Fruit fly (Drosophila melanogaster): ENCODE measurements around the gene CG34313.

Gene CG34313

dm6 chr2L:16846742-16847346, 32.5 kb upstream of the CG34313 start:
- TF ChIP-seq CG14711 (tag; optimal IDR thresholded peaks at IDR 0.05) (no peak), ovo (GFP tag; optimal IDR thresholded peaks at IDR 0.05) (no peak), Hr96 (GFP tag; optimal IDR thresholded peaks at IDR 0.05) (no peak), CG7101 (tag; optimal IDR thresholded peaks at IDR 0.05) (no peak), kay (GFP tag; ENCODE audit: borderline replicate concordance) (no peak), toe (GFP tag; optimal IDR thresholded peaks at IDR 0.05) (no peak), Clk (GFP tag; optimal IDR thresholded peaks at IDR 0.05) (no peak), CG1620 (GFP tag; optimal IDR thresholded peaks at IDR 0.05) (no peak), CG7045 (GFP tag; optimal IDR thresholded peaks at IDR 0.05) (no peak), pad (GFP tag; optimal IDR thresholded peaks at IDR 0.05) (no peak)

DNA sequence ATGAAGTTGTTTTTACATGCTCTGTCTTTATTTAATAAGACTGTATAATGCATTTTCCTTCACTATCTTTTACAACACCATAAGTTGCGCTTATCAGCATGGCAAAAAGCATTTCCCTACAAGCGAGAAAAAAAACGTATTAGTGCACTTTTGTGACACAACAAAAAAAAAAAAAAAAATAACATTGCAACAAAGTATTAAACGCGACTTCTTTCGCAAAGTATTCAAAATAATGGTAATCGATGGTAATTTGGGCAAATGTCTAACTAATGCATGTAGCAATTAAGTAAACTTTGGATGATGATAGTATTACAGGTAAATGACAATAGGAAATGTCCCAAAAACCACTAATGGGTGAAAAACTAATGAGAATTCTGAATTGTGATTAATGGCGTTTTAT, 31.4 kb upstream of the CG34313 start:
- TF ChIP-seq kay (GFP tag; ENCODE audit: borderline replicate concordance) (peak; percentile 87), pad (GFP tag; optimal IDR thresholded peaks at IDR 0.05) (no peak), CG11617 (GFP tag; optimal IDR thresholded peaks at IDR 0.05) (no peak)

- peak; percentile 15 for TF ChIP-seq CG12768 (GFP tag; optimal IDR thresholded peaks at IDR 0.05)
- no peak for TF ChIP-seq Clk (GFP tag; optimal IDR thresholded peaks at IDR 0.05)
Observed at dm6 chr2L:16848670-16849069, 30.6 kb upstream of the CG34313 start, which contains the start of gene CG13284. Gene CG13284 (minus strand): TSS chr2L:16848716.

dm6 chr2L:16850442-16850841, 28.9 kb upstream of the CG34313 start:
- TF ChIP-seq cnc (optimal IDR thresholded peaks at IDR 0.05) (peak in 1 of 2 experiments; percentile 81), CG7101 (tag; optimal IDR thresholded peaks at IDR 0.05) (no peak)

- peak; percentile 15 for TF ChIP-seq CG33017 (tag; optimal IDR thresholded peaks at IDR 0.05)
- no peak for TF ChIP-seq tj (GFP tag; optimal IDR thresholded peaks at IDR 0.05)
- TF ChIP-seq CG11617 (GFP tag; optimal IDR thresholded peaks at IDR 0.05) = no peak
- no peak for TF ChIP-seq toe (GFP tag; optimal IDR thresholded peaks at IDR 0.05)
- TF ChIP-seq bab1 (GFP tag; optimal IDR thresholded peaks at IDR 0.05) = peak; percentile 1
- TF ChIP-seq cic (GFP tag; optimal IDR thresholded peaks at IDR 0.05) = no peak
- TF ChIP-seq pad (GFP tag; optimal IDR thresholded peaks at IDR 0.05) = no peak
- TF ChIP-seq CG14711 (tag; optimal IDR thresholded peaks at IDR 0.05) = peak; percentile 14
- no peak for TF ChIP-seq CG7101 (tag; optimal IDR thresholded peaks at IDR 0.05)
Observed at dm6 chr2L:16852318-16852932, 26.9 kb upstream of the CG34313 start, which contains the start of gene CG31810. Gene CG31810 (minus strand): TSS chr2L:16852368.

dm6 chr2L:16857131-16857530, 22.2 kb upstream of the CG34313 start:
- TF ChIP-seq Clk (GFP tag; optimal IDR thresholded peaks at IDR 0.05) (no peak), CG1620 (GFP tag; optimal IDR thresholded peaks at IDR 0.05) (no peak), cnc (optimal IDR thresholded peaks at IDR 0.05) (peak in 1 of 2 experiments; percentile 94), kay (GFP tag; ENCODE audit: borderline replicate concordance) (peak; percentile 16), CG11617 (GFP tag; optimal IDR thresholded peaks at IDR 0.05) (no peak)

DNA sequence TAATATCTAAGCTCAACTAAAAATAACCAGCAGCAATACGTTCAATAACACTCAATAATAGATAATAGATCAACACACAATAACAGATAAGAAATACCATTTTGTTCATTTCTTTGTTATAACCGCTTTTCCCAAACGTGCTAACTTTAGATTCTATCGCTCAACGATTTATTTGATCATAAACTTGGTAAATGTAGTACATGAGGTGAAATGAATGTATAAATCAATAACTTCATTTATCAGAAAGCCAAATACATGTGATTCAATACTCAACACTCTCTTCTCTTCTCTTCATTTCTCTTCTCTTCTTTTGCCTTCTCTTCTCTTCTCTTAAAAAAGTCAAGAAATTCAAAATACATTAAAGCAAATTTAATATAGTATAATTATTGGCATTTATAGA, 21.7 kb upstream of the CG34313 start:
- TF ChIP-seq tj (GFP tag; optimal IDR thresholded peaks at IDR 0.05) (no peak), CG1620 (GFP tag; optimal IDR thresholded peaks at IDR 0.05) (no peak), bab1 (GFP tag; optimal IDR thresholded peaks at IDR 0.05) (no peak), pad (GFP tag; optimal IDR thresholded peaks at IDR 0.05) (no peak), CG33017 (tag; optimal IDR thresholded peaks at IDR 0.05) (no peak), Crg-1 (GFP tag; optimal IDR thresholded peaks at IDR 0.05) (no peak), CG11617 (GFP tag; optimal IDR thresholded peaks at IDR 0.05) (no peak), CG14711 (tag; optimal IDR thresholded peaks at IDR 0.05) (no peak), CG12768 (GFP tag; optimal IDR thresholded peaks at IDR 0.05) (no peak)

- TF ChIP-seq CG1620 (GFP tag; optimal IDR thresholded peaks at IDR 0.05) (no peak), CG12768 (GFP tag; optimal IDR thresholded peaks at IDR 0.05) (peak; percentile 9), kay (GFP tag; ENCODE audit: borderline replicate concordance) (peak; percentile 74)
Observed at dm6 chr2L:16858466-16859007, 20.8 kb upstream of the CG34313 start, which contains the start of gene CG31809. Gene CG31809 (minus strand): TSS chr2L:16858714.

dm6 chr2L:16859103-16859502, 20.2 kb upstream of the CG34313 start:
- no peak for TF ChIP-seq cic (GFP tag; optimal IDR thresholded peaks at IDR 0.05)
- TF ChIP-seq pad (GFP tag; optimal IDR thresholded peaks at IDR 0.05) = no peak
- TF ChIP-seq CG1620 (GFP tag; optimal IDR thresholded peaks at IDR 0.05) = no peak
- TF ChIP-seq kay (GFP tag; ENCODE audit: borderline replicate concordance) = no peak
- TF ChIP-seq tj (GFP tag; optimal IDR thresholded peaks at IDR 0.05) = no peak
- TF ChIP-seq CG11617 (GFP tag; optimal IDR thresholded peaks at IDR 0.05) = no peak
- TF ChIP-seq toe (GFP tag; optimal IDR thresholded peaks at IDR 0.05) = no peak
- no peak for TF ChIP-seq Clk (GFP tag; optimal IDR thresholded peaks at IDR 0.05)
- no peak for TF ChIP-seq CG7045 (GFP tag; optimal IDR thresholded peaks at IDR 0.05)
